Worm (Caenorhabditis elegans) whole organism, early embryonic: ENCODE results near the gene Y25C1A.6.

Experiments
- B0310.2 ChIP-seq: sonication (generic microtip); optimal IDR thresholded peaks from 2 replicates; lab custom pipeline; 2016; ENCODE audit warnings: mild to moderate bottlenecking, missing genetic modification characterization, missing compliant biosample characterization
- F13C5.2 ChIP-seq: sonication (generic microtip); optimal IDR thresholded peaks from 2 replicates; lab custom pipeline; 2017; ENCODE audit warnings: mild to moderate bottlenecking, missing genetic modification characterization, inconsistent platforms, missing compliant biosample characterization
- aly-1 ChIP-seq: sonication (generic microtip); optimal IDR thresholded peaks from 2 replicates; lab custom pipeline; 2016; ENCODE audit warnings: missing genetic modification characterization, missing compliant biosample characterization
- ama-1 ChIP-seq: fragments of 150-350 bp; optimal IDR thresholded peaks from 2 replicates; lab custom pipeline; 2014
- ceh-13 ChIP-seq: fragments of 200-800 bp; sonication (Bioruptor generic); optimal IDR thresholded peaks from 2 replicates; lab custom pipeline; 2018; ENCODE audit warnings: mild to moderate bottlenecking, missing genetic modification characterization, missing compliant biosample characterization
- ceh-36 ChIP-seq: sonication (generic microtip); optimal IDR thresholded peaks from 2 replicates; lab custom pipeline; 2016; ENCODE audit warnings: missing genetic modification characterization, inconsistent platforms, missing compliant biosample characterization
- ets-7 ChIP-seq: sonication (generic microtip); optimal IDR thresholded peaks from 2 replicates; lab custom pipeline; 2016; ENCODE audit warnings: missing genotype, missing genetic modification characterization, missing compliant biosample characterization
- flt-1 ChIP-seq: fragments of 200-800 bp; sonication (Bioruptor generic); IDR thresholded peaks from 2 replicates; pipeline ENCODE4 v1.3.6; 2022; ENCODE audit warnings: missing genetic modification characterization, missing compliant biosample characterization
- hmbx-1 ChIP-seq: sonication (generic microtip); optimal IDR thresholded peaks from 2 replicates; lab custom pipeline; 2016; ENCODE audit warnings: mild to moderate bottlenecking, missing genetic modification characterization, missing compliant biosample characterization
- hmg-4 ChIP-seq: fragments of 200-800 bp; sonication (Bioruptor generic); optimal IDR thresholded peaks from 2 replicates; lab custom pipeline; 2018; ENCODE audit warnings: mild to moderate bottlenecking, missing genetic modification characterization, missing compliant biosample characterization
- hnd-1 ChIP-seq: sonication (generic microtip); optimal IDR thresholded peaks from 2 replicates; lab custom pipeline; 2016; ENCODE audit warnings: missing genetic modification characterization, missing compliant biosample characterization
- pes-1 ChIP-seq: fragments of 200-800 bp; sonication (Bioruptor generic); IDR thresholded peaks from 2 replicates; pipeline ENCODE4 v1.3.6; 2022; ENCODE audit warnings: missing genetic modification reagents, missing genetic modification characterization, missing compliant biosample characterization
- scrt-1 ChIP-seq: fragments of 200-800 bp; sonication (Bioruptor generic); IDR thresholded peaks from 2 replicates; pipeline ENCODE4 v1.3.6; 2022; ENCODE audit warnings: missing genetic modification characterization, missing compliant biosample characterization
- sea-1 ChIP-seq: fragments of 200-800 bp; sonication (Bioruptor generic); conservative IDR thresholded peaks from 2 replicates; pipeline ENCODE4 v1.3.6; 2022; ENCODE audit warnings: missing genetic modification characterization, missing compliant biosample characterization
- tbx-11 ChIP-seq: fragments of 200-800 bp; sonication (Bioruptor generic); IDR thresholded peaks from 2 replicates; pipeline ENCODE4 v1.3.6; 2022; ENCODE audit warnings: missing genetic modification characterization, missing compliant biosample characterization
- tbx-37 ChIP-seq: fragments of 200-800 bp; sonication (Bioruptor generic); conservative IDR thresholded peaks from 2 replicates; pipeline ENCODE4 v1.3.6; 2022; ENCODE audit warnings: missing genetic modification reagents, missing genetic modification characterization, missing compliant biosample characterization
- tra-4 ChIP-seq: sonication (generic microtip); optimal IDR thresholded peaks from 2 replicates; lab custom pipeline; 2017; ENCODE audit warnings: missing genetic modification characterization, missing compliant biosample characterization

Y25C1A.6 gene

ce11 chrII:3070182-3070581 is 9.3 kb downstream of the Y25C1A.6 start:
- no peak for TF ChIP-seq hmbx-1 (tag; lab: Kevin White, UChicago)
- TF ChIP-seq tra-4 (tag; lab: Kevin White, UChicago), result no peak
- no peak for TF ChIP-seq hmg-4 (GFP tag; lab: Kevin White, UChicago)
- no peak for TF ChIP-seq pes-1
- TF ChIP-seq flt-1 (GFP tag; lab: Robert Waterston, UW), result no peak
- no peak for TF ChIP-seq sea-1 (GFP tag; lab: Robert Waterston, UW)
- no peak for TF ChIP-seq ets-7 (tag; lab: Kevin White, UChicago)
- TF ChIP-seq B0310.2 (tag; lab: Kevin White, UChicago), result no peak
- no peak for TF ChIP-seq tbx-37
- TF ChIP-seq hnd-1 (tag; lab: Kevin White, UChicago), result no peak
- no peak for TF ChIP-seq ama-1 (lab: Kevin White, UChicago)
- no peak for TF ChIP-seq tbx-11 (GFP tag; lab: Robert Waterston, UW)
- TF ChIP-seq ceh-13, result no peak
- no peak for TF ChIP-seq ceh-36
- no peak for TF ChIP-seq F13C5.2 (tag; lab: Kevin White, UChicago)

ce11 chrII:3071012-3071749 is 10.3 kb downstream of the Y25C1A.6 start, which contains the start of gene Y25C1A.7:
TSS of gene Y25C1A.7 (minus strand) at chrII:3071062.
- TF ChIP-seq tbx-37 (no peak), B0310.2 (tag; lab: Kevin White, UChicago) (no peak), F13C5.2 (tag; lab: Kevin White, UChicago) (no peak), tbx-11 (GFP tag; lab: Robert Waterston, UW) (no peak), pes-1 (no peak), hmbx-1 (tag; lab: Kevin White, UChicago) (no peak), ceh-13 (no peak), aly-1 (tag; lab: Kevin White, UChicago) (no peak), hnd-1 (tag; lab: Kevin White, UChicago) (no peak), ets-7 (tag; lab: Kevin White, UChicago) (no peak), ama-1 (lab: Kevin White, UChicago) (no peak), hmg-4 (GFP tag; lab: Kevin White, UChicago) (no peak), sea-1 (GFP tag; lab: Robert Waterston, UW) (no peak), flt-1 (GFP tag; lab: Robert Waterston, UW) (no peak)

- TF ChIP-seq tbx-11 (GFP tag; lab: Robert Waterston, UW) (0 out of 2 replicates have a peak, but pooled peaks have one; percentile 13), scrt-1 (GFP tag; lab: Robert Waterston, UW) (no peak), aly-1 (tag; lab: Kevin White, UChicago) (peak; percentile 17), ceh-13 (no peak), flt-1 (GFP tag; lab: Robert Waterston, UW) (no peak), tra-4 (tag; lab: Kevin White, UChicago) (no peak), B0310.2 (tag; lab: Kevin White, UChicago) (no peak), hmbx-1 (tag; lab: Kevin White, UChicago) (no peak), F13C5.2 (tag; lab: Kevin White, UChicago) (peak; percentile 87), tbx-37 (no peak), hmg-4 (GFP tag; lab: Kevin White, UChicago) (peak; percentile 16), hnd-1 (tag; lab: Kevin White, UChicago) (no peak), ama-1 (lab: Kevin White, UChicago) (no peak), ceh-36 (no peak), sea-1 (GFP tag; lab: Robert Waterston, UW) (0 out of 2 replicates have a peak, but pooled peaks have one; percentile 14), ets-7 (tag; lab: Kevin White, UChicago) (no peak), pes-1 (0 out of 2 replicates have a peak, but pooled peaks have one; percentile 45)
Measured at ce11 chrII:3076915-3077314, 16.0 kb downstream of the Y25C1A.6 start, which contains the start of gene Y25C1A.8. TSS of gene Y25C1A.8 (minus strand) at chrII:3076959.

- TF ChIP-seq pes-1 (no peak), ets-7 (tag; lab: Kevin White, UChicago) (no peak), tbx-11 (GFP tag; lab: Robert Waterston, UW) (no peak), ceh-13 (no peak), B0310.2 (tag; lab: Kevin White, UChicago) (no peak), aly-1 (tag; lab: Kevin White, UChicago) (no peak), tra-4 (tag; lab: Kevin White, UChicago) (no peak), scrt-1 (GFP tag; lab: Robert Waterston, UW) (no peak), hmg-4 (GFP tag; lab: Kevin White, UChicago) (no peak), flt-1 (GFP tag; lab: Robert Waterston, UW) (no peak), tbx-37 (no peak), sea-1 (GFP tag; lab: Robert Waterston, UW) (no peak), hnd-1 (tag; lab: Kevin White, UChicago) (no peak), ceh-36 (no peak), ama-1 (lab: Kevin White, UChicago) (no peak), hmbx-1 (tag; lab: Kevin White, UChicago) (no peak), F13C5.2 (tag; lab: Kevin White, UChicago) (no peak)
Measured at ce11 chrII:3078496-3078895, 17.6 kb downstream of the Y25C1A.6 start, which contains the start of gene copb-1. TSS of gene copb-1 (plus strand) at chrII:3078796.

ce11 chrII:3087134-3087533 is 26.3 kb downstream of the Y25C1A.6 start:
- TF ChIP-seq ceh-36, result no peak

- TF ChIP-seq B0310.2 (tag; lab: Kevin White, UChicago) (no peak), flt-1 (GFP tag; lab: Robert Waterston, UW) (no peak), sea-1 (GFP tag; lab: Robert Waterston, UW) (no peak), pes-1 (no peak), hmg-4 (GFP tag; lab: Kevin White, UChicago) (no peak), scrt-1 (GFP tag; lab: Robert Waterston, UW) (no peak), tbx-37 (no peak), F13C5.2 (tag; lab: Kevin White, UChicago) (no peak), ama-1 (lab: Kevin White, UChicago) (no peak), tra-4 (tag; lab: Kevin White, UChicago) (no peak), ceh-36 (no peak), hnd-1 (tag; lab: Kevin White, UChicago) (no peak), aly-1 (tag; lab: Kevin White, UChicago) (no peak)
Measured at ce11 chrII:3091268-3091667, 30.4 kb downstream of the Y25C1A.6 start, which contains the start of gene srg-21. TSS of gene srg-21 (minus strand) at chrII:3091368.
